Fruit fly (Drosophila melanogaster): ENCODE results near the gene nAChRalpha1.

DNA sequence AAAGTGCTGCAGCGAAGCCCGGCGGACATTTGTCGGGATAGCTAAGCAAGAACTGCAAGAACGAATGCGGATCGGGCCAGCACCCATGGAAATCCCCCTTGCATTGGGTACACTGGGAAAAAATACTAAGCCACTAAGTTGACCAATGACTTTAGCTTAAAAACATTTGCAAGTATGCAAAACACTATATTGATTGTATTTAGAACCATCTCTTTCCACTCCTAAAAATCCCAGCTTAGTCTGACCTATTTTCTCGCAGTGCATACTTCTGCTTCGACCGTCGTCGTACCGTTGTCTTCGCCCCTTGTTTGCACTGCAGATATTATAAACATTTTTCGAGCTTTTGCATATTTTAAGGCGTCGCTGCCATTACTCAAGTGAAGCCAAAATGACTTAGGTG is 39.1 kb upstream of the nAChRalpha1 start:
- TF ChIP-seq CTCF (optimal IDR thresholded peaks at IDR 0.05) (no peak), CG8478 (optimal IDR thresholded peaks at IDR 0.05) (no peak)
